Worm (Caenorhabditis elegans) whole organism, L2 larva: ENCODE results near the gene srg-4.

Experiments used
- egl-27 ChIP-seq: sonication (generic microtip); optimal IDR thresholded peaks from 3 replicates; lab custom pipeline; 2017; ENCODE audit warnings: missing biosample characterization, missing genetic modification reagents, missing genetic modification characterization
- elt-3 ChIP-seq: sonication (generic microtip); optimal IDR thresholded peaks from 2 replicates; lab custom pipeline; 2017; ENCODE audit warnings: missing biosample characterization, missing genetic modification characterization
- mdl-1 ChIP-seq, 2 experiments: fragments of 150-350 bp in 1 of 2; sonication (generic microtip) in 1 of 2; optimal IDR thresholded peaks; 2 replicates each; lab custom pipeline; 2017; ENCODE audit warnings: missing biosample characterization in 2 of 2, missing genetic modification characterization in 2 of 2

DNA sequence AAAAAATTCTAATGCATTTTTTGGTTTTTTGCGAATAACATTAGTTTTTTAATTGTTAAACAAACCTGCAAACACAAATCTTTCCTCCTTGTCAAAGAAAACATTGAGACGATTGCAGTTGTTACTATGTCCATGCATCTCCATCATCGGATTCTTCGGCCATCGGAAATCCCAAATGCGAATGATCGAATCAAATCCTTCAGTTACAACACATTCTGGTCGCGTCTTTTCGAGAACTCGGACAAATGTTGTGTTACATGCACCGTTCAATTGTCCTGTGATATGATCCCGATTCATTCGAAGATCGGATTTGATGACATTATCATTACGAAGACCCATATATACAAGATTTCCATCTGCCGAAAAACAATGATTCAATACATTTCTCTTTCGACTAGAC, 38.4 kb upstream of the srg-4 start:
- no peak for TF ChIP-seq mdl-1 (tag; optimal IDR thresholded peaks at IDR 0.05; lab: Kevin White, UChicago)
- TF ChIP-seq elt-3 (tag; lab: Kevin White, UChicago), result no peak
- TF ChIP-seq egl-27, result no peak
